Worm (Caenorhabditis elegans) whole organism, L2 larva: Measurements from ENCODE around the gene frpr-8.

ENCODE experiments used
- C34F6.9 ChIP-seq: fragments of 150-350 bp; optimal IDR thresholded peaks from 2 replicates; lab custom pipeline; 2014; ENCODE audit warnings: missing biosample characterization, missing genetic modification characterization
- F13H6.1 ChIP-seq: sonication (generic microtip); optimal IDR thresholded peaks from 2 replicates; lab custom pipeline; 2016; ENCODE audit warnings: missing genetic modification characterization, missing compliant biosample characterization
- Y55F3AM.14 ChIP-seq: fragments of 200-800 bp; sonication (Bioruptor generic); optimal IDR thresholded peaks from 2 replicates; lab custom pipeline; 2018; ENCODE audit warnings: mild to moderate bottlenecking, missing genetic modification characterization, missing compliant biosample characterization
- aly-2 ChIP-seq: fragments of 150-350 bp; optimal IDR thresholded peaks from 2 replicates; lab custom pipeline; 2014; ENCODE audit warnings: missing biosample characterization, missing genetic modification characterization
- blmp-1 ChIP-seq: sonication (generic microtip); optimal IDR thresholded peaks from 2 replicates; lab custom pipeline; 2017; ENCODE audit warnings: missing genetic modification characterization, mild to moderate bottlenecking, missing compliant biosample characterization, antibody characterized with exemption, moderate library complexity; ENCODE audit not compliant: insufficient read depth
- ceh-82 ChIP-seq: fragments of 150-350 bp; optimal IDR thresholded peaks from 2 replicates; lab custom pipeline; 2014; ENCODE audit warnings: missing biosample characterization, missing genetic modification characterization
- crh-2 ChIP-seq: sonication (generic microtip); optimal IDR thresholded peaks from 2 replicates; lab custom pipeline; 2017; ENCODE audit warnings: missing biosample characterization, missing genetic modification characterization
- dmd-4 ChIP-seq: sonication (generic microtip); optimal IDR thresholded peaks from 2 replicates; lab custom pipeline; 2017; ENCODE audit warnings: missing biosample characterization, missing genetic modification characterization
- elt-1 ChIP-seq: fragments of 150-350 bp; optimal IDR thresholded peaks from 2 replicates; lab custom pipeline; 2014; ENCODE audit warnings: missing biosample characterization, missing genetic modification characterization
- elt-3 ChIP-seq: sonication (generic microtip); optimal IDR thresholded peaks from 2 replicates; lab custom pipeline; 2017; ENCODE audit warnings: missing biosample characterization, missing genetic modification characterization
- fos-1 ChIP-seq: fragments of 150-350 bp; optimal IDR thresholded peaks from 2 replicates; lab custom pipeline; 2014; ENCODE audit warnings: missing biosample characterization, missing genetic modification characterization
- gmeb-1 ChIP-seq: fragments of 150-350 bp; optimal IDR thresholded peaks from 2 replicates; lab custom pipeline; 2014; ENCODE audit warnings: missing biosample characterization, missing genetic modification characterization
- lin-11 ChIP-seq: fragments of 150-350 bp; sonication (generic microtip); optimal IDR thresholded peaks from 2 replicates; lab custom pipeline; 2014; ENCODE audit warnings: missing biosample characterization, missing genetic modification characterization, inconsistent platforms, mixed read lengths
- lin-39 ChIP-seq: fragments of 150-350 bp; optimal IDR thresholded peaks from 2 replicates; lab custom pipeline; 2014; ENCODE audit warnings: missing biosample characterization, missing genetic modification reagents, missing genetic modification characterization
- lsy-2 ChIP-seq, 2 experiments: fragments of 150-350 bp in 1 of 2; sonication (generic microtip) in 1 of 2; optimal IDR thresholded peaks; 2 replicates each; lab custom pipeline; 2014 to 2017; ENCODE audit warnings: missing biosample characterization in 2 of 2, missing genetic modification characterization in 2 of 2
- mab-5 ChIP-seq: fragments of 150-350 bp; optimal IDR thresholded peaks from 2 replicates; lab custom pipeline; 2014; ENCODE audit warnings: missing biosample characterization, missing genetic modification characterization
- mbf-1 ChIP-seq: sonication (generic microtip); optimal IDR thresholded peaks from 2 replicates; lab custom pipeline; 2017; ENCODE audit warnings: missing biosample characterization, missing genetic modification characterization
- nhr-11 ChIP-seq: fragments of 150-350 bp; optimal IDR thresholded peaks from 2 replicates; lab custom pipeline; 2014; ENCODE audit warnings: missing biosample characterization, missing genetic modification characterization
- nhr-12 ChIP-seq: fragments of 150-350 bp; optimal IDR thresholded peaks from 2 replicates; lab custom pipeline; 2014; ENCODE audit warnings: missing biosample characterization, missing genetic modification characterization
- nhr-129 ChIP-seq: fragments of 150-350 bp; optimal IDR thresholded peaks from 2 replicates; lab custom pipeline; 2014; ENCODE audit warnings: missing biosample characterization, missing genetic modification characterization
- nhr-21 ChIP-seq: fragments of 150-350 bp; optimal IDR thresholded peaks from 2 replicates; lab custom pipeline; 2014; ENCODE audit warnings: missing biosample characterization, missing genetic modification characterization
- nhr-23 ChIP-seq: fragments of 150-350 bp; optimal IDR thresholded peaks from 2 replicates; lab custom pipeline; 2014; ENCODE audit warnings: missing biosample characterization, missing genetic modification reagents, missing genetic modification characterization
- nhr-25 ChIP-seq: fragments of 150-350 bp; sonication (generic microtip); optimal IDR thresholded peaks from 3 replicates; lab custom pipeline; 2014; ENCODE audit warnings: missing biosample characterization, missing genetic modification characterization
- nhr-6 ChIP-seq: fragments of 150-350 bp; optimal IDR thresholded peaks from 2 replicates; lab custom pipeline; 2014; ENCODE audit warnings: missing biosample characterization, missing genetic modification characterization
- nhr-77 ChIP-seq: fragments of 150-350 bp; optimal IDR thresholded peaks from 2 replicates; lab custom pipeline; 2014; ENCODE audit warnings: missing biosample characterization, missing genetic modification characterization
- peb-1 ChIP-seq: fragments of 150-350 bp; optimal IDR thresholded peaks from 2 replicates; lab custom pipeline; 2014; ENCODE audit warnings: missing biosample characterization, missing genetic modification characterization
- sem-4 ChIP-seq: fragments of 150-350 bp; optimal IDR thresholded peaks from 2 replicates; lab custom pipeline; 2014; ENCODE audit warnings: missing biosample characterization, missing genetic modification reagents, missing genetic modification characterization
- skn-1 ChIP-seq: sonication (generic microtip); optimal IDR thresholded peaks from 2 replicates; lab custom pipeline; 2017; ENCODE audit warnings: missing biosample characterization, missing genetic modification characterization
- sma-3 ChIP-seq: sonication (generic microtip); optimal IDR thresholded peaks from 2 replicates; lab custom pipeline; 2016; ENCODE audit warnings: missing genetic modification reagents, missing genetic modification characterization, missing compliant biosample characterization
- sma-9 ChIP-seq, 2 experiments: fragments of 150-350 bp in 1 of 2; sonication (generic microtip) in 1 of 2; optimal IDR thresholded peaks; 2 replicates each; lab custom pipeline; 2014 to 2016; ENCODE audit warnings: missing genetic modification characterization in 2 of 2, mild to moderate bottlenecking in 1 of 2, missing biosample characterization in 1 of 2, missing compliant biosample characterization in 1 of 2, missing genetic modification reagents in 1 of 2, moderate library complexity in 1 of 2
- snpc-4 ChIP-seq: fragments of 150-350 bp; optimal IDR thresholded peaks from 2 replicates; lab custom pipeline; 2014; ENCODE audit warnings: missing biosample characterization, missing genetic modification characterization
- unc-39 ChIP-seq: fragments of 150-350 bp; optimal IDR thresholded peaks from 2 replicates; lab custom pipeline; 2014; ENCODE audit warnings: missing biosample characterization, missing genetic modification characterization
- unc-62 ChIP-seq: fragments of 150-350 bp; optimal IDR thresholded peaks from 2 replicates; lab custom pipeline; 2014; ENCODE audit warnings: missing biosample characterization, missing genetic modification reagents, missing genetic modification characterization
- ztf-1 ChIP-seq: fragments of 200-800 bp; sonication (Bioruptor generic); conservative IDR thresholded peaks from 2 replicates; pipeline ENCODE4 v1.3.6; 2022; ENCODE audit warnings: missing genetic modification characterization, missing compliant biosample characterization
- ztf-11 ChIP-seq: sonication (generic microtip); optimal IDR thresholded peaks from 2 replicates; lab custom pipeline; 2017; ENCODE audit warnings: missing biosample characterization, missing genetic modification characterization
- ztf-4 ChIP-seq: fragments of 150-350 bp; optimal IDR thresholded peaks from 2 replicates; lab custom pipeline; 2014; ENCODE audit warnings: missing biosample characterization, missing genetic modification characterization

Gene frpr-8

DNA sequence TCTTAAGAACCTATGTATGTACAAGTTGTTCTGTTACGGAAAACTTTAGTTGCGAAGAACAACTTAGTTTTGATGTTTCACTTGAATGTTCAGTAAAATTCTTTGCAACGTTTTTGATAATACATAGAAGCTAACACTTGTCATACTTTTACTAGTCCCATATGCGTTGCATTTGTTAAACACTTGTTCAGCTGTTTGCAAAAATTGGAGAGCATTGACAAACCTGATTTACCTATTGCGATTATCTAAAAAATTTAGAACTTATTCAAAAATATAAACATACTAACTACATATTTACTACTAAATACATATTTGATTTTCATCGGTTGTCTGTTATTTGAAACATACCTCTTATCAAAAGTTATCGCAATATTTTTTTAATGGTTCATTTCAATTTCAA is 20.5 kb downstream of the frpr-8 start:
- TF ChIP-seq unc-39 (tag; lab: Kevin White, UChicago): no peak
- no peak for TF ChIP-seq elt-1
- no peak for TF ChIP-seq sem-4
- no peak for TF ChIP-seq ztf-11
- no peak for TF ChIP-seq nhr-11
- TF ChIP-seq dmd-4: no peak
- no peak for TF ChIP-seq nhr-129 (tag; lab: Kevin White, UChicago)
- TF ChIP-seq nhr-6: no peak
- TF ChIP-seq crh-2: no peak
- TF ChIP-seq, all 48 proteins: peak for 0

DNA sequence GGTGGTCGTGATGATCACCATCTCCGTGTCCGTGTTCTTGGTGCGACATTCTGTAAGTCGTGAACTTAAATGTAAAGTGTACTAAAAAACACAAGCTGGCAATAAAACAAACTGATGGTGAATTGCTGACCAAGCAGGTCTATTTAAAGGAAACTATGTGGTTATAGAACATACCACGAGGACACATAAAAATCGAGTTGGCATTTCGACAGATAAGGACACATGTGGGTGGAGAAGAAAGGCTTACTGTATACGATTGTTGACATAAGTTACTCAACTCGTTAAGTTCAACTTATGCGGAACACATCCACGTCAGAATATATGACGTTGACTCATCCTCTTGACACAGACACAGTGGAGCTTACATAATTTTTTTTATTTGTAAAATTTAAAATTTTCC is 21.2 kb downstream of the frpr-8 start, which contains the start of gene F53A9.8:
TSS of gene F53A9.8 (minus strand) at position 49 of the 400 bp plus-strand sequence.
- no peak for TF ChIP-seq mbf-1 (tag; lab: Kevin White, UChicago)
- TF ChIP-seq lsy-2 (tag; optimal IDR thresholded peaks at IDR 0.05; lab: Kevin White, UChicago): no peak
- no peak for TF ChIP-seq nhr-129 (tag; lab: Kevin White, UChicago)
- no peak for TF ChIP-seq unc-62 (GFP tag; lab: Kevin White, UChicago)
- peak; percentile 51 for TF ChIP-seq crh-2
- no peak for TF ChIP-seq blmp-1 (tag; lab: Kevin White, UChicago)
- TF ChIP-seq nhr-12 (tag; lab: Kevin White, UChicago): no peak
- peak; percentile 55 for TF ChIP-seq sma-9 (GFP tag; optimal IDR thresholded peaks at IDR 0.05; lab: Kevin White, UChicago)
- no peak for TF ChIP-seq sma-9 (tag; optimal IDR thresholded peaks at IDR 0.05; lab: Kevin White, UChicago)
- no peak for TF ChIP-seq sma-3
- no peak for TF ChIP-seq lin-11 (tag; lab: Kevin White, UChicago)
- TF ChIP-seq fos-1 (tag; lab: Kevin White, UChicago): peak; percentile 41

DNA sequence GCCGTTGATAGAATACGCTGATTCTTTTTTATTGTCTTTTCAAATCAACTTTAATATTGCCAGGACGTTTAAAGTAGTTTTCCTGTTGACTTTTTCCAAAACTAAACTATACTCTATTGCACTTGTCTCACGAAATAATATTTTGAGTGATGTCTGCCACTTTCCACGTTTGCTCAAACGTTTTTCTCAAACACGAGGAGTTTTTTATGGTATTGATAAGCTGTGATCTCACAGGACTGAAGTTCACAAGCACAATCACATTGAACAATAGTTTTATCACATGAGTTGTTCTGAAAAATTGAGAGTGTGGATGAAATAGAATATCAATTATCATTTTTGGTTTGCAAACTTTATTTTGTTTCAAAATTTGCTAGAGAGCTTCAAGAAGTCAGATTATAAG is 22.3 kb downstream of the frpr-8 start:
- TF ChIP-seq nhr-129 (tag; lab: Kevin White, UChicago): no peak
- TF ChIP-seq gmeb-1 (tag; lab: Kevin White, UChicago): no peak
- no peak for TF ChIP-seq skn-1 (tag; lab: Kevin White, UChicago)
- TF ChIP-seq nhr-21 (tag; lab: Kevin White, UChicago): no peak
- no peak for TF ChIP-seq ztf-4 (tag; lab: Kevin White, UChicago)
- TF ChIP-seq nhr-77 (tag; lab: Kevin White, UChicago): no peak
- TF ChIP-seq mab-5 (tag; lab: Kevin White, UChicago): no peak
- TF ChIP-seq elt-1: no peak
- TF ChIP-seq nhr-25: no peak
- no peak for TF ChIP-seq unc-39 (tag; lab: Kevin White, UChicago)
- TF ChIP-seq unc-62 (GFP tag; lab: Kevin White, UChicago): no peak
- peak; percentile 10 for TF ChIP-seq F13H6.1
- no peak for TF ChIP-seq lin-39 (tag; lab: Kevin White, UChicago)
- peak; percentile 12 for TF ChIP-seq sma-9 (GFP tag; optimal IDR thresholded peaks at IDR 0.05; lab: Kevin White, UChicago)
- no peak for TF ChIP-seq sma-9 (tag; optimal IDR thresholded peaks at IDR 0.05; lab: Kevin White, UChicago)
- TF ChIP-seq lin-11 (tag; lab: Kevin White, UChicago): no peak
- no peak for TF ChIP-seq sem-4
- TF ChIP-seq Y55F3AM.14 (GFP tag; lab: Kevin White, UChicago): no peak
- TF ChIP-seq nhr-23 (tag; lab: Kevin White, UChicago): no peak

DNA sequence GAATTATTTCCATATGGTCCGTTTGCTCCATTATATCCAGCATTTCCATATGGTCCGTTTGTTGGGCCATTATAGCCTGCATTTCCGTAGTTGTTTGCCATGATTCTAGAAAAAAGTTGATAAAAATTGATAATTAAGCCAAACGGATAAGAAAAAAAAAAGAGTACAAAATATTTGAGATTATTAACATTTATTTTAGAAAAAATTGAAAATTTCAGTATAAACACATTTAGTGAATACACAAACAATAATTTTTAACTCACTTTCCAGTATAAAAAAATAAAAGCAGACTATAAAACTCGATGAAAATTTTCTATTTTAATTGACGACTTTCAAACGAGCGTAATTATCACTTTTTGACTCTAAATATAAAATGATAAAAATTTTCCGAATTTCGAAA is 23.0 kb downstream of the frpr-8 start, which contains the start of gene F53A9.9:
TSS of gene F53A9.9 (minus strand) at position 101 of the 400 bp plus-strand sequence.
- no peak for TF ChIP-seq elt-3 (tag; lab: Kevin White, UChicago)
- TF ChIP-seq nhr-11: no peak
- no peak for TF ChIP-seq unc-62 (GFP tag; lab: Kevin White, UChicago)
- no peak for TF ChIP-seq fos-1 (tag; lab: Kevin White, UChicago)
- no peak for TF ChIP-seq ztf-1 (GFP tag; lab: Robert Waterston, UW)
- no peak for TF ChIP-seq skn-1 (tag; lab: Kevin White, UChicago)
- no peak for TF ChIP-seq snpc-4
- TF ChIP-seq blmp-1 (tag; lab: Kevin White, UChicago): no peak
- no peak for TF ChIP-seq ceh-82 (tag; lab: Kevin White, UChicago)
- TF ChIP-seq aly-2 (tag; lab: Kevin White, UChicago): no peak
- TF ChIP-seq C34F6.9 (tag; lab: Kevin White, UChicago): no peak
- TF ChIP-seq peb-1 (tag; lab: Kevin White, UChicago): no peak
